Worm (Caenorhabditis elegans): ENCODE data around the gene C49F5.3.

DNA sequence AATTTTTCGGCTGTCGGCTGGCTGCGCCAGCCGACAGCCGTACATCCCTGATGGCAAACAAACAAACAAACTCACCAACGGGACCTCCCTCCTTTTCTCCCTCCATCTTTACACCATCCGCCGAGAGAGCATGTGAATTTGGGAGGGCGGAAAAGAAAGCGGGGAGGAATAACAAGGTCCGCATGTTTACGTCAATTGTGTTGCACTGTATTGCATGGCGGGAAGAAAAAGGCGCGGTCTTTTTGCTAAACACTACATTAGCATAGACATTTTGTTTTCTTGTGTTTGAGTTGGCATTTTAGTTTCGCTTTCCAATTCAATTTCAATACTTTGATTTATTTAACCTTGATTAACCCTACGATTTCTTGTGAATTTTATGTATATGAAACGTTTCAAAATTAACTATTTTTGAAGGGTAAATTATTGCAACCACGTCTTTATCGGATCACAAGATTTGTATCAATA, 4.5 kb upstream of the C49F5.3 start, which contains the start of gene C49F5.6:
- no peak for TF ChIP-seq dao-5 (tag; optimal IDR thresholded peaks at IDR 0.05)
- TF ChIP-seq him-1 (tag; optimal IDR thresholded peaks at IDR 0.05), result no peak
- no peak for TF ChIP-seq W03F9.2 (tag; optimal IDR thresholded peaks at IDR 0.05)

Measured in whole organism, L4/young adult.